Fruit fly (Drosophila melanogaster) whole organism, prepupa: ENCODE results near the gene AdoR.

Experiments used
- CG10669 ChIP-seq: fragments of 200-800 bp; sonication (Bioruptor generic); optimal IDR thresholded peaks from 3 replicates; lab custom pipeline; 2018; ENCODE audit warnings: missing biosample characterization, mild to moderate bottlenecking, missing genetic modification characterization, moderate library complexity
- CG11294 ChIP-seq: fragments of 200-800 bp; sonication (Bioruptor generic); IDR thresholded peaks from 2 replicates; pipeline ENCODE4 v1.3.6; 2022; ENCODE audit warnings: missing biosample characterization, missing genetic modification characterization
- CG11762 ChIP-seq: fragments of 200-800 bp; sonication (Bioruptor generic); optimal IDR thresholded peaks from 3 replicates; lab custom pipeline; 2016; ENCODE audit warnings: missing biosample characterization, missing genetic modification characterization; ENCODE audit not compliant: insufficient read depth
- CG11902 ChIP-seq: fragments of 200-800 bp; sonication (Bioruptor generic); optimal IDR thresholded peaks from 3 replicates; lab custom pipeline; 2016; ENCODE audit warnings: missing biosample characterization, missing genetic modification characterization
- CG15336 ChIP-seq: fragments of 200-800 bp; sonication (Bioruptor generic); IDR thresholded peaks from 2 replicates; pipeline ENCODE4 v1.3.6; 2022; ENCODE audit warnings: missing biosample characterization, missing genetic modification characterization
- CG1621 ChIP-seq: fragments of 200-800 bp; sonication (Bioruptor generic); optimal IDR thresholded peaks from 3 replicates; lab custom pipeline; 2018; ENCODE audit warnings: missing biosample characterization, mild to moderate bottlenecking, missing genetic modification characterization
- CG16779 ChIP-seq: fragments of 200-800 bp; sonication (Bioruptor generic); optimal IDR thresholded peaks from 3 replicates; lab custom pipeline; 2017; ENCODE audit warnings: missing biosample characterization, mild to moderate bottlenecking, missing genetic modification characterization
- CG3032 ChIP-seq: fragments of 200-800 bp; optimal IDR thresholded peaks from 2 replicates; lab custom pipeline; 2019; ENCODE audit warnings: missing biosample characterization, mild to moderate bottlenecking, missing genetic modification characterization, moderate library complexity
- CG31627 ChIP-seq: fragments of 200-800 bp; sonication (Bioruptor generic); optimal IDR thresholded peaks from 3 replicates; lab custom pipeline; 2016; ENCODE audit warnings: missing biosample characterization, missing genetic modification characterization
- CG32006 ChIP-seq: fragments of 200-800 bp; sonication (Bioruptor generic); optimal IDR thresholded peaks from 3 replicates; lab custom pipeline; 2017; ENCODE audit warnings: missing biosample characterization, mild to moderate bottlenecking, missing genetic modification characterization
- CG34406 ChIP-seq: fragments of 200-800 bp; sonication (Bioruptor generic); optimal IDR thresholded peaks from 3 replicates; lab custom pipeline; 2016; ENCODE audit warnings: missing biosample characterization, missing genetic modification characterization
- CG4318 ChIP-seq: fragments of 200-800 bp; sonication (Bioruptor generic); optimal IDR thresholded peaks from 3 replicates; lab custom pipeline; 2017; ENCODE audit warnings: missing biosample characterization, mild to moderate bottlenecking, missing genetic modification characterization
- CG6163 ChIP-seq: fragments of 200-800 bp; sonication (Bioruptor generic); IDR thresholded peaks from 3 replicates; pipeline ENCODE4 v1.3.6; 2022; ENCODE audit warnings: missing biosample characterization, missing genetic modification characterization
- CG6276 ChIP-seq: fragments of 200-800 bp; sonication (Bioruptor generic); optimal IDR thresholded peaks from 2 replicates; lab custom pipeline; 2017; ENCODE audit warnings: missing biosample characterization, mild to moderate bottlenecking, missing genetic modification characterization
- CG6792 ChIP-seq: fragments of 200-800 bp; sonication (Bioruptor generic); optimal IDR thresholded peaks from 3 replicates; lab custom pipeline; 2016; ENCODE audit warnings: missing biosample characterization, missing genetic modification characterization
- CG6808 ChIP-seq: fragments of 200-800 bp; sonication (Bioruptor generic); optimal IDR thresholded peaks from 3 replicates; lab custom pipeline; 2017; ENCODE audit warnings: missing biosample characterization, missing genetic modification characterization, mild to moderate bottlenecking, moderate library complexity, missing genetic modification reagents
- CG6854 ChIP-seq: fragments of 200-800 bp; sonication (Bioruptor generic); optimal IDR thresholded peaks from 2 replicates; lab custom pipeline; 2017; ENCODE audit warnings: missing biosample characterization, mild to moderate bottlenecking, missing genetic modification characterization
- CG8119 ChIP-seq: fragments of 200-800 bp; sonication (Bioruptor generic); IDR thresholded peaks from 3 replicates; pipeline ENCODE4 v1.3.6; 2022; ENCODE audit warnings: missing biosample characterization, missing genetic modification characterization
- CG8319 ChIP-seq: fragments of 200-800 bp; sonication (Bioruptor generic); optimal IDR thresholded peaks from 3 replicates; lab custom pipeline; 2016; ENCODE audit warnings: missing biosample characterization, missing genetic modification characterization
- CG8632 ChIP-seq: fragments of 200-800 bp; sonication (Bioruptor generic); optimal IDR thresholded peaks from 3 replicates; lab custom pipeline; 2016; ENCODE audit warnings: missing biosample characterization, missing genetic modification characterization
- CG9139 ChIP-seq: fragments of 200-800 bp; sonication (Bioruptor generic); optimal IDR thresholded peaks from 3 replicates; lab custom pipeline; 2017; ENCODE audit warnings: missing biosample characterization, mild to moderate bottlenecking, missing genetic modification characterization
- Eip75B ChIP-seq: fragments of 200-800 bp; sonication (Bioruptor generic); optimal IDR thresholded peaks from 3 replicates; lab custom pipeline; 2016; ENCODE audit warnings: missing biosample characterization, missing genetic modification characterization
- Eip78C ChIP-seq: fragments of 200-800 bp; sonication (Bioruptor generic); peaks from one replicate; lab custom pipeline; 2016; ENCODE audit warnings: missing biosample characterization, missing genetic modification characterization
- Eip93F ChIP-seq: fragments of 200-800 bp; sonication (Bioruptor generic); optimal IDR thresholded peaks from 2 replicates; lab custom pipeline; 2016; ENCODE audit warnings: missing biosample characterization, mild to moderate bottlenecking, missing genetic modification characterization
- Ets21C ChIP-seq: fragments of 200-800 bp; sonication (Bioruptor generic); optimal IDR thresholded peaks from 3 replicates; lab custom pipeline; 2016; ENCODE audit warnings: missing biosample characterization, missing genetic modification characterization
- Gug ChIP-seq: fragments of 200-800 bp; sonication (Bioruptor generic); IDR thresholded peaks from 2 replicates; pipeline ENCODE4 v1.3.6; 2022; ENCODE audit warnings: missing biosample characterization, missing genetic modification characterization
- Hr38 ChIP-seq: sonication (Bioruptor generic); optimal IDR thresholded peaks from 2 replicates; lab custom pipeline; 2016; ENCODE audit warnings: missing biosample characterization, missing genetic modification characterization
- Hr39 ChIP-seq: fragments of 200-800 bp; sonication (Bioruptor generic); optimal IDR thresholded peaks from 2 replicates; lab custom pipeline; 2016; ENCODE audit warnings: missing biosample characterization, missing genetic modification characterization
- Lpt ChIP-seq: fragments of 200-800 bp; sonication (Bioruptor generic); optimal IDR thresholded peaks from 3 replicates; lab custom pipeline; 2016; ENCODE audit warnings: missing biosample characterization, missing genetic modification characterization
- OdsH ChIP-seq: fragments of 200-800 bp; sonication (Bioruptor generic); optimal IDR thresholded peaks from 3 replicates; lab custom pipeline; 2016; ENCODE audit warnings: missing biosample characterization, missing genetic modification characterization
- Sox102F ChIP-seq: fragments of 200-800 bp; sonication (Bioruptor generic); optimal IDR thresholded peaks from 2 replicates; lab custom pipeline; 2016; ENCODE audit warnings: missing biosample characterization, mild to moderate bottlenecking, missing genetic modification characterization
- Sox14 ChIP-seq: fragments of 200-800 bp; sonication (Bioruptor generic); optimal IDR thresholded peaks from 3 replicates; lab custom pipeline; 2016; ENCODE audit warnings: missing biosample characterization, missing genetic modification characterization
- achi ChIP-seq: fragments of 200-800 bp; sonication (Bioruptor generic); optimal IDR thresholded peaks from 3 replicates; lab custom pipeline; 2016; ENCODE audit warnings: missing biosample characterization, missing genetic modification characterization
- acj6 ChIP-seq: fragments of 200-800 bp; sonication (Bioruptor generic); optimal IDR thresholded peaks from 3 replicates; lab custom pipeline; 2016; ENCODE audit warnings: missing biosample characterization, missing genetic modification characterization
- cyc ChIP-seq: fragments of 200-800 bp; sonication (Bioruptor generic); optimal IDR thresholded peaks from 3 replicates; lab custom pipeline; 2016; ENCODE audit warnings: missing biosample characterization, missing genetic modification characterization
- dac ChIP-seq: fragments of 200-800 bp; sonication (Bioruptor generic); optimal IDR thresholded peaks from 2 replicates; lab custom pipeline; 2017; ENCODE audit warnings: missing biosample characterization, mild to moderate bottlenecking, missing genetic modification characterization
- dsx ChIP-seq: fragments of 200-800 bp; optimal IDR thresholded peaks from 3 replicates; lab custom pipeline; 2019; ENCODE audit warnings: missing biosample characterization, mild to moderate bottlenecking, missing genetic modification characterization, moderate library complexity; ENCODE audit not compliant: poor library complexity, severe bottlenecking
- eg ChIP-seq: fragments of 200-800 bp; sonication (Bioruptor generic); IDR thresholded peaks from 3 replicates; pipeline ENCODE4 v1.3.6; 2022; ENCODE audit warnings: missing biosample characterization, missing genetic modification characterization
- esn ChIP-seq: fragments of 200-800 bp; sonication (Bioruptor generic); optimal IDR thresholded peaks from 2 replicates; lab custom pipeline; 2016; ENCODE audit warnings: missing biosample characterization, mild to moderate bottlenecking, missing genetic modification characterization, moderate library complexity
- fd59A ChIP-seq: fragments of 200-800 bp; sonication (Bioruptor generic); optimal IDR thresholded peaks from 2 replicates; lab custom pipeline; 2017; ENCODE audit warnings: missing biosample characterization, mild to moderate bottlenecking, missing genetic modification characterization, missing genetic modification reagents
- fkh ChIP-seq: fragments of 200-800 bp; sonication (Bioruptor generic); optimal IDR thresholded peaks from 3 replicates; lab custom pipeline; 2017; ENCODE audit warnings: missing biosample characterization, mild to moderate bottlenecking, missing genetic modification characterization, moderate library complexity
- lz ChIP-seq: fragments of 200-800 bp; sonication (Bioruptor generic); optimal IDR thresholded peaks from 3 replicates; lab custom pipeline; 2016; ENCODE audit warnings: missing biosample characterization, missing genetic modification characterization
- salr ChIP-seq, 2 experiments: fragments of 200-800 bp; sonication (Bioruptor generic); optimal IDR thresholded peaks; 3 replicates each; lab custom pipeline; 2016 to 2018; ENCODE audit warnings: missing biosample characterization in 2 of 2, missing genetic modification characterization in 2 of 2, mild to moderate bottlenecking in 1 of 2
- ss ChIP-seq, 2 experiments: fragments of 200-800 bp; sonication (Bioruptor generic); optimal IDR thresholded peaks; 2 replicates in 1 of 2; 3 replicates in 1 of 2; lab custom pipeline; 2017 to 2018; ENCODE audit warnings: mild to moderate bottlenecking in 2 of 2, missing biosample characterization in 2 of 2, missing genetic modification characterization in 2 of 2, moderate library complexity in 1 of 2
- svp ChIP-seq: fragments of 200-800 bp; sonication (Bioruptor generic); peaks from one replicate; lab custom pipeline; 2016; ENCODE audit warnings: missing biosample characterization, missing genetic modification characterization
- topi ChIP-seq: fragments of 200-800 bp; sonication (Bioruptor generic); optimal IDR thresholded peaks from 3 replicates; lab custom pipeline; 2016; ENCODE audit warnings: missing biosample characterization, missing genetic modification characterization
- vri ChIP-seq: fragments of 200-800 bp; sonication (Bioruptor generic); optimal IDR thresholded peaks from 3 replicates; lab custom pipeline; 2016; ENCODE audit warnings: missing biosample characterization, mild to moderate bottlenecking, missing genetic modification characterization

Gene AdoR

DNA sequence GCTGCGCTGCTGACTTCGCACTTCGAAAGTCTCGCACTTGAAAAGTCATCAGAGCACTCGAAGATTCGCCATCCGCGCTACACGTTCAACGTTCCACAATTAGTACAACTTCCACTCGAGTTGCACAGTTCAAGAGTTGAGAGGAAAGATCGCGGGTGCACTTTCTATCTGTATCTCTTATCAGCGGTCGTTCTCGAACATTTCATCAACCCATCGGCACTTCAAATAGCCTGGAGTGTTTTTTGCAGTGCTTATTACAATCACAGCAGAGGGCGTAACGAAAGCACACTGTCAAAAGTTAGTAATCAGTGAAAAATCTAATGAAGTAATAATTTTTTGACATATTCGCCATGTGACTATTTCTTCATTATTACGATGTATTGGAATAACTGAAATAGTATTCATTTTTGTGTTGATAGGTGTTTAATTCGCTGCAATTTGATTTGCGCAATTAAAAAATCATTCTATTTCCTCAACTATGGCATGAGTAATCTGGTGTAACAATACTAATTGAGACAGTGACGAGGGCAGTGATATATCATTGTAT, 47.9 kb downstream of the AdoR start (continued):
- peak; percentile 46 for TF ChIP-seq CG32006
- no peak for TF ChIP-seq CG16779 (tag; lab: Kevin White, UChicago)
- no peak for TF ChIP-seq CG6792
- no peak for TF ChIP-seq Ets21C (GFP tag; lab: Kevin White, UChicago)
- no peak for TF ChIP-seq cyc (GFP tag; lab: Kevin White, UChicago)
- no peak for TF ChIP-seq Eip75B (GFP tag; lab: Kevin White, UChicago)
- TF ChIP-seq CG11902 (GFP tag; lab: Kevin White, UChicago), result no peak
- TF ChIP-seq salr (GFP tag; optimal IDR thresholded peaks at IDR 0.05; lab: Kevin White, UChicago), result peak in 1 of 2 experiments; percentile 40
- peak; percentile 10 for TF ChIP-seq CG34406 (GFP tag; lab: Kevin White, UChicago)
- TF ChIP-seq CG10669 (GFP tag; lab: Kevin White, UChicago), result peak; percentile 13
- TF ChIP-seq fd59A (GFP tag; lab: Kevin White, UChicago), result no peak
- TF ChIP-seq CG8319, result peak; percentile 15
- no peak for TF ChIP-seq CG6276
- TF ChIP-seq vri (GFP tag; lab: Kevin White, UChicago), result no peak
- peak; percentile 44 for TF ChIP-seq OdsH
- TF ChIP-seq Hr38 (GFP tag; lab: Kevin White, UChicago), result no peak
- no peak for TF ChIP-seq Eip78C
- no peak for TF ChIP-seq CG11762 (GFP tag; lab: Kevin White, UChicago)
- TF ChIP-seq Sox14, result peak; percentile 4
- TF ChIP-seq CG6163 (GFP tag; lab: Robert Waterston, UW), result peak; percentile 71
- peak; percentile 39 for TF ChIP-seq acj6 (GFP tag; lab: Kevin White, UChicago)
- peak; percentile 65; the same call in 2 of the 3 replicates for TF ChIP-seq eg (GFP tag; lab: Robert Waterston, UW)
- TF ChIP-seq ss (GFP tag; optimal IDR thresholded peaks at IDR 0.05; lab: Kevin White, UChicago), result no peak
- no peak for TF ChIP-seq dac (GFP tag; lab: Kevin White, UChicago)
- TF ChIP-seq CG8632, result peak; percentile 25
- 0 out of 2 replicates have a peak, but pooled peaks have one; percentile 16 for TF ChIP-seq CG11294 (GFP tag; lab: Robert Waterston, UW)
- no peak for TF ChIP-seq fkh
- no peak for TF ChIP-seq achi (GFP tag; lab: Kevin White, UChicago)
- peak; percentile 93 for TF ChIP-seq svp (GFP tag; lab: Kevin White, UChicago)
- TF ChIP-seq CG15336 (GFP tag; lab: Robert Waterston, UW), result peak; percentile 62; the same call in 1 of the 2 replicates
- no peak for TF ChIP-seq dsx (GFP tag; lab: Kevin White, UChicago)
- TF ChIP-seq CG8119 (GFP tag; lab: Robert Waterston, UW), result peak; percentile 49; the same call in 1 of the 3 replicates

DNA sequence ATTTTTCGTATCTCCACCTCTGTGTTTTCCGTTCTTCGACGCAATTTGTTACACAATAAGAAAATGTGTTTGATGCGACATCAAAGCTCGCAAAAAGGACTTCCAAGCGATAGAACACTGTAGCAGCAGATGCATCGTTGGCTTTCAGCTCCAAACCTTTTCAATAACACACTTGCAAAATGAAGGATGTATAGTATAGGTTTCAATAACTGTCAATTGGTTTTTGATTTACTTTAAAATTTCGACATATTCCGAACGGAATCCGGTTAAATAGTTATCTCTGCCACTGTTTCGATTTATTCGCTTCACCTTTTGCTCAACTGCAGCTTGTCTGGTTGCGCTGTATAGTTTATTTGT, 48.5 kb downstream of the AdoR start:
- TF ChIP-seq ss (GFP tag; optimal IDR thresholded peaks at IDR 0.05; lab: Kevin White, UChicago), result peak in 1 of 2 experiments; percentile 19
- no peak for TF ChIP-seq CG9139
- no peak for TF ChIP-seq Hr38 (GFP tag; lab: Kevin White, UChicago)
- TF ChIP-seq Eip93F (GFP tag; lab: Kevin White, UChicago), result no peak
- no peak for TF ChIP-seq cyc (GFP tag; lab: Kevin White, UChicago)
- no peak for TF ChIP-seq Gug (GFP tag; lab: Robert Waterston, UW)
- TF ChIP-seq CG16779 (tag; lab: Kevin White, UChicago), result no peak
- TF ChIP-seq CG4318 (GFP tag; lab: Kevin White, UChicago), result no peak
- peak; percentile 48 for TF ChIP-seq achi (GFP tag; lab: Kevin White, UChicago)
- peak; percentile 54 for TF ChIP-seq CG6808 (GFP tag; lab: Kevin White, UChicago)
- no peak for TF ChIP-seq dac (GFP tag; lab: Kevin White, UChicago)
- peak; percentile 40 for TF ChIP-seq CG31627
- TF ChIP-seq CG3032 (tag; lab: Kevin White, UChicago), result peak; percentile 54
- TF ChIP-seq CG8632, result peak; percentile 46
- TF ChIP-seq Eip75B (GFP tag; lab: Kevin White, UChicago), result peak; percentile 31
- peak; percentile 32 for TF ChIP-seq dsx (GFP tag; lab: Kevin White, UChicago)
- peak; percentile 1 for TF ChIP-seq CG11902 (GFP tag; lab: Kevin White, UChicago)
- peak; percentile 41 for TF ChIP-seq topi (GFP tag; lab: Kevin White, UChicago)
- peak; percentile 44 for TF ChIP-seq Hr39 (GFP tag; lab: Kevin White, UChicago)
- TF ChIP-seq lz, result peak; percentile 40
- TF ChIP-seq CG8119 (GFP tag; lab: Robert Waterston, UW), result no peak
- 0 out of 3 replicates have a peak, but pooled peaks have one; percentile 52 for TF ChIP-seq eg (GFP tag; lab: Robert Waterston, UW)
- no peak for TF ChIP-seq vri (GFP tag; lab: Kevin White, UChicago)
- TF ChIP-seq CG6854 (GFP tag; lab: Kevin White, UChicago), result no peak
- no peak for TF ChIP-seq Lpt
- peak; percentile 44 for TF ChIP-seq Sox102F (GFP tag; lab: Kevin White, UChicago)
- TF ChIP-seq fd59A (GFP tag; lab: Kevin White, UChicago), result peak; percentile 50
- TF ChIP-seq CG6276, result no peak
- TF ChIP-seq OdsH, result peak; percentile 32
- peak; percentile 49 for TF ChIP-seq esn
- peak; percentile 38 for TF ChIP-seq Sox14
- peak; percentile 76 for TF ChIP-seq Eip78C
- TF ChIP-seq CG1621 (tag; lab: Kevin White, UChicago), result no peak
- no peak for TF ChIP-seq CG15336 (GFP tag; lab: Robert Waterston, UW)
